Fruit fly (Drosophila melanogaster): ENCODE results near the gene CG14810.

The CG14810 gene

dm6 chrX:1861620-1862184, 41.6 kb upstream of the CG14810 start, which contains the start of gene deltaCOP (continued):
- TF ChIP-seq CG11247 (GFP tag; IDR thresholded peaks at IDR 0.05) (peak; percentile 79), CG15514 (GFP tag; optimal IDR thresholded peaks at IDR 0.05) (peak; percentile 77), ab (GFP tag; optimal IDR thresholded peaks at IDR 0.05) (no peak), her (GFP tag; optimal IDR thresholded peaks at IDR 0.05) (peak; percentile 82), CG12104 (GFP tag; optimal IDR thresholded peaks at IDR 0.05) (peak; percentile 63), CG5180 (GFP tag; optimal IDR thresholded peaks at IDR 0.05) (no peak), Pdp1 (GFP tag; optimal IDR thresholded peaks at IDR 0.05) (peak; percentile 85 to 91), trh (GFP tag; optimal IDR thresholded peaks at IDR 0.05) (peak; percentile 70), sisA (GFP tag; IDR thresholded peaks at IDR 0.05) (peak; percentile 90), fd102C (GFP tag; optimal IDR thresholded peaks at IDR 0.05) (no peak), E2f2 (GFP tag; IDR thresholded peaks at IDR 0.05) (peak; percentile 68), shn (GFP tag; optimal IDR thresholded peaks at IDR 0.05) (peak; percentile 94), Drgx (GFP tag; IDR thresholded peaks at IDR 0.05) (peak; percentile 77), CG1792 (GFP tag; optimal IDR thresholded peaks at IDR 0.05) (peak; percentile 83), NFAT (GFP tag; IDR thresholded peaks at IDR 0.05) (peak; percentile 63), CG12299 (tag; optimal IDR thresholded peaks at IDR 0.05) (no peak), Dref (GFP tag; IDR thresholded peaks at IDR 0.05) (0 out of 2 replicates have a peak, but pooled peaks have one; percentile 26), jumu (GFP tag; optimal IDR thresholded peaks at IDR 0.05) (peak; percentile 91), CG15011 (GFP tag; optimal IDR thresholded peaks at IDR 0.05) (no peak), gcm2 (GFP tag; optimal IDR thresholded peaks at IDR 0.05) (peak; percentile 42), sug (tag; optimal IDR thresholded peaks at IDR 0.05) (peak; percentile 78), CG2875 (GFP tag; optimal IDR thresholded peaks at IDR 0.05) (no peak), psq (GFP tag; optimal IDR thresholded peaks at IDR 0.05) (peak; percentile 55), CG30403 (GFP tag; optimal IDR thresholded peaks at IDR 0.05) (peak; percentile 93), wek (GFP tag; optimal IDR thresholded peaks at IDR 0.05) (peak; percentile 37), CG15696 (tag; optimal IDR thresholded peaks at IDR 0.05) (peak; percentile 50), lilli (GFP tag; optimal IDR thresholded peaks at IDR 0.05) (peak; percentile 93), Trl (optimal IDR thresholded peaks at IDR 0.05) (no peak), Trl (GFP tag; optimal IDR thresholded peaks at IDR 0.05) (peak; percentile 87), wdn (GFP tag; IDR thresholded peaks at IDR 0.05) (peak; percentile 81), CG10274 (GFP tag; optimal IDR thresholded peaks at IDR 0.05) (peak; percentile 54), oc (tag; optimal IDR thresholded peaks at IDR 0.05) (peak; percentile 36), CG15601 (tag; optimal IDR thresholded peaks at IDR 0.05) (peak; percentile 41), Sry-β (GFP tag; optimal IDR thresholded peaks at IDR 0.05) (no peak), YL-1 (GFP tag; optimal IDR thresholded peaks at IDR 0.05) (peak; percentile 62), CG7745 (tag; optimal IDR thresholded peaks at IDR 0.05) (no peak), CG17912 (GFP tag; optimal IDR thresholded peaks at IDR 0.05) (no peak), CG1603 (tag; optimal IDR thresholded peaks at IDR 0.05) (no peak), ken (GFP tag; IDR thresholded peaks at IDR 0.05) (peak; percentile 73; the same call in 2 of the 3 replicates), tio (GFP tag; optimal IDR thresholded peaks at IDR 0.05) (no peak), Lim3 (GFP tag; IDR thresholded peaks at IDR 0.05) (no peak), CG9727 (GFP tag; optimal IDR thresholded peaks at IDR 0.05) (peak; percentile 80), Bgb (GFP tag; IDR thresholded peaks at IDR 0.05; ENCODE audit: partially characterized antibody) (no peak), CG13624 (GFP tag; optimal IDR thresholded peaks at IDR 0.05) (peak; percentile 92), Lpt (GFP tag; optimal IDR thresholded peaks at IDR 0.05) (no peak), CG17385 (GFP tag; optimal IDR thresholded peaks at IDR 0.05) (peak; percentile 69), CG5245 (GFP tag; optimal IDR thresholded peaks at IDR 0.05) (peak; percentile 48), Gsc (GFP tag; IDR thresholded peaks at IDR 0.05) (peak; percentile 45; the same call in 1 of the 2 replicates), chif (GFP tag; optimal IDR thresholded peaks at IDR 0.05) (peak; percentile 84 to 89), chn (GFP tag; optimal IDR thresholded peaks at IDR 0.05) (peak; percentile 87), CG3838 (GFP tag; optimal IDR thresholded peaks at IDR 0.05) (peak; percentile 49)

All from whole organism, embryonic.